Worm (Caenorhabditis elegans): ENCODE results near the gene irg-7.

Gene irg-7

DNA sequence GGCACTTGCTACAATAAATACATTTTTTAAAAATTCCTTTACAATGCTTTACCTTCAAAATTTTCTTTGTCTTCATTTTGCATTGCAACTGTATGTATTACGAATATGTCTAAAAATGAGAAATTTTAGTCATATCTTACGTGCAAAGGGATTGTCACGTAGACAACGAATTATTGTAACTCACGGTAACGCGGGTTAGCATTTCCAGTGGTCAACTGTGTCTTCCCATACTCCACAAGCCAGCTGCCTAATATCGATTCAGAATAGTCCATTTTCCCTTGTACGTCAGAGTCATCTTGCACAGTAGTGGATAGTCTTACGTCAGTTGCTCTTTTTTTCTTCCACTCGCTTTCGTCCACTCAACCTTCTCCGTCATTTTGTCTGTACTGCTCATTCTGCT lies 19.2 kb upstream of the irg-7 start, which contains the start of gene fbxb-71:
Gene fbxb-71, plus strand, starts transcription at position 301 of the 400 bp plus-strand sequence.
- no peak for TF ChIP-seq mab-5 (tag; optimal IDR thresholded peaks at IDR 0.05)
- TF ChIP-seq ztf-11 (tag; optimal IDR thresholded peaks at IDR 0.05): no peak
- no peak for TF ChIP-seq nhr-12 (tag; optimal IDR thresholded peaks at IDR 0.05)
- no peak for TF ChIP-seq snpc-4 (tag; optimal IDR thresholded peaks at IDR 0.05)
- TF ChIP-seq drap-1 (GFP tag; optimal IDR thresholded peaks at IDR 0.05): no peak
- TF ChIP-seq flh-1 (GFP tag; optimal IDR thresholded peaks at IDR 0.05): no peak
- TF ChIP-seq sptf-1 (tag; optimal IDR thresholded peaks at IDR 0.05): no peak
- TF ChIP-seq nhr-76 (tag; optimal IDR thresholded peaks at IDR 0.05): no peak
- no peak for TF ChIP-seq M03D4.4 (tag; optimal IDR thresholded peaks at IDR 0.05)
- TF ChIP-seq lsy-2 (tag; optimal IDR thresholded peaks at IDR 0.05): no peak
- no peak for TF ChIP-seq hlh-1 (tag; optimal IDR thresholded peaks at IDR 0.05)

DNA sequence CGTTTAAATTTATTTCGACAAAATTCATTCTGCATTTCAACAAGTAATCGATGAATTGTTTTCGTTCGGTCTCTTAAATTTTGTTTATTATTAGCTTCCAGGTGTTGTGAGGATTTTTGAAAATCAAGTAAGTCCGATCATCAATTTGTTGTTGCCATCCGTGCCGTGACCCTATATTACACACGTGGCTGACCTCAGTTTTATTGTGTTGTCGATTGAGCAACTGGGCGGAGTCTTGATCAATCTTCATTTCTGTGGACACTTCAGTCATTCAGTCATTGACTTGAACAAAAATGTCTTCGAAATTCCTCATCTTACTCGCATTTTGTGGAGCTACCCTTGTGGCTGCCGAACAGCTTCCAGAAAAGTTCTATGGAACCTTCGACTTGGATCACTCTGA lies 17.1 kb upstream of the irg-7 start, which contains the start of gene lbp-2:
Gene lbp-2, plus strand, starts transcription at position 102 of the 400 bp plus-strand sequence.
- TF ChIP-seq blmp-1 (tag; optimal IDR thresholded peaks at IDR 0.05) (no peak), nhr-12 (tag; optimal IDR thresholded peaks at IDR 0.05) (no peak), lsy-2 (tag; optimal IDR thresholded peaks at IDR 0.05) (no peak), pha-4 (tag; optimal IDR thresholded peaks at IDR 0.05) (no peak), sem-2 (GFP tag; optimal IDR thresholded peaks at IDR 0.05) (no peak), lin-32 (GFP tag; optimal IDR thresholded peaks at IDR 0.05) (no peak), nhr-28 (tag; optimal IDR thresholded peaks at IDR 0.05) (no peak), unc-62 (GFP tag; optimal IDR thresholded peaks at IDR 0.05) (no peak), ceh-39 (tag; optimal IDR thresholded peaks at IDR 0.05) (no peak), mab-5 (tag; optimal IDR thresholded peaks at IDR 0.05) (no peak), M03D4.4 (tag; optimal IDR thresholded peaks at IDR 0.05) (no peak), cnd-1 (tag; optimal IDR thresholded peaks at IDR 0.05) (no peak), unc-39 (tag; optimal IDR thresholded peaks at IDR 0.05) (no peak), drap-1 (GFP tag; optimal IDR thresholded peaks at IDR 0.05) (no peak), ztf-11 (tag; optimal IDR thresholded peaks at IDR 0.05) (no peak), elt-1 (tag; optimal IDR thresholded peaks at IDR 0.05; ENCODE audit: borderline replicate concordance, insufficient read depth) (no peak)

DNA sequence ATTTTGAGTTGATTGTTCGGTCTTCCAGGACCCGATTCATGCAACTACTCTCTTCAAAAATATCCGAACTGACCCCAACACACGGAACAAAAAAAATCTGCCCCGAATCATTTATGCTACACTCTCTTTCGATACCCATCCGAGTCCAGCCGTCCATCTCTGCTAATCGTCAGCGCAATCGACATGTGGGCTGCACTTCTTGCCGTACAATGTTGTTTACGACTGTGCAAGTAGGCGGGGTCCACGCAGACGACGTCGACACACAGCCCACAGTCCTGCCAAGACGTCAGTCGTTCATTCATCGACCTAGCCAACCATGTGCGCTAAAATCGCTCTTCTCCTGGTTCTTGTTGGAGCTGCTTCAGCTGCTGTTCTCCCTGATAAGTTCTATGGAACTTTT lies 15.4 kb upstream of the irg-7 start, which contains the start of gene lbp-1:
Gene lbp-1, plus strand, starts transcription at position 301 of the 400 bp plus-strand sequence.
- TF ChIP-seq pha-4 (tag; optimal IDR thresholded peaks at IDR 0.05): no peak
- TF ChIP-seq hlh-1 (tag; optimal IDR thresholded peaks at IDR 0.05): peak; percentile 13
- no peak for TF ChIP-seq flh-1 (GFP tag; optimal IDR thresholded peaks at IDR 0.05)
- TF ChIP-seq ham-2 (GFP tag; optimal IDR thresholded peaks at IDR 0.05): peak; percentile 6
- TF ChIP-seq nhr-12 (tag; optimal IDR thresholded peaks at IDR 0.05): peak; percentile 47

DNA sequence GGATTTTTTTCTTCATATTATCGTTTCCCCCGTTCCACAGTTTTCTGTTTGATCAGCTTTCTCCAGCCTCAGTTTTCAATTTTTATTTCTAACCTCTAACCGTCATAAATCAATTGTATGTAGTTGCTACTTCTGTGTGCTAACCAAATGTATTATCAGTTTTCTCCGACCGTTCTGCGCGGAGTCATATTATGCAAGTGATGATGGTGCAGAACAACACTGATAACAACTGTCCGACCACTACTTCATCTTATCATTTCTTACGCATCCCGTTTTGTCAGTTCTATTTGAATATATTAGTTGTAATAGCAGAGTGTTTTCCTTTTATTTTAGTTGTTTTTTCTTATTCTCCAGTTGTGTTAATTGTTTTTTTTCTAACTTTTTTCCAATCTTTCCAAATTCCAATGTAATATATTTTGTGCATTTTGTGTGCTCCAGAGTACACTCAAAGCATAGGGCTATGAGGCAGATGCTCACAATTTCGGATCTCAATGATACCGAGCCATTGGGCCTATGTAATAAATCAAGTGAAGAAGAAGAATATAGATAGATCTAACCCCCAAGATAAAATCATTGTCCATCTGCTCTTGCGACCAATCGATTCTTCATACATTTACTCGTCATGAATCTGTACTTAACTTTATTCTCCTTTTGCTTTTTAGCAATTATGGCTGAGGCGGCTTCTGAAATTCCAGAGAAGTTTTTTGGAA lies 13.5 kb upstream of the irg-7 start, which contains the start of gene lbp-3:
Gene lbp-3, plus strand, starts transcription at position 589 of the 710 bp plus-strand sequence.
- no peak for TF ChIP-seq flh-1 (GFP tag; optimal IDR thresholded peaks at IDR 0.05)
- TF ChIP-seq ces-1 (GFP tag; optimal IDR thresholded peaks at IDR 0.05): no peak
- no peak for TF ChIP-seq sem-2 (GFP tag; optimal IDR thresholded peaks at IDR 0.05)
- TF ChIP-seq nhr-2 (tag; optimal IDR thresholded peaks at IDR 0.05): no peak
- TF ChIP-seq zip-8 (tag; optimal IDR thresholded peaks at IDR 0.05): no peak
- no peak for TF ChIP-seq lin-13 (tag; optimal IDR thresholded peaks at IDR 0.05)
- no peak for TF ChIP-seq M03D4.4 (tag; optimal IDR thresholded peaks at IDR 0.05)
- no peak for TF ChIP-seq hlh-1 (tag; optimal IDR thresholded peaks at IDR 0.05)

DNA sequence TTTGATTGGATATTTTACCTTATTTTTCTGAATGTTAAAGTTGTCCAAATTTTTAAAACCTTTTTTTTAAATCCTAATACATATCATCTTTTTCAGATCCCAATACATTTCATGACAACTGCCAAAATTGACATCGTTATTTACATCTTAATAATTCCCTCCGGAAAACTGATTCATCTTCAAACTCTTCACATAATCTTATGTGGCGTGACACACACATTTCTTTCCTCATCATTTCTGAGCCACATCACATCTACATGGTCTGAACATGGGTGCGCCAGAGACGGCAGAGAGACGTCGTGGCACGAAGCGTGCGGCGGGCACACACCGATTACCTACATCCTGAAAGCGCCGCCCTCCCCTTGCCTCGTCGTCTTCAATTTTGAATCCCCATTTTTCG lies 9.1 kb upstream of the irg-7 start, which contains the start of gene tba-9:
Gene tba-9, plus strand, starts transcription at position 301 of the 400 bp plus-strand sequence.
- TF ChIP-seq zip-8 (tag; optimal IDR thresholded peaks at IDR 0.05): no peak
- no peak for TF ChIP-seq ham-2 (GFP tag; optimal IDR thresholded peaks at IDR 0.05)
- TF ChIP-seq nhr-76 (tag; optimal IDR thresholded peaks at IDR 0.05): no peak
- no peak for TF ChIP-seq blmp-1 (tag; optimal IDR thresholded peaks at IDR 0.05)
- TF ChIP-seq sptf-1 (tag; optimal IDR thresholded peaks at IDR 0.05): no peak
- no peak for TF ChIP-seq M03D4.4 (tag; optimal IDR thresholded peaks at IDR 0.05)
- TF ChIP-seq ceh-43 (GFP tag; optimal IDR thresholded peaks at IDR 0.05): no peak

DNA sequence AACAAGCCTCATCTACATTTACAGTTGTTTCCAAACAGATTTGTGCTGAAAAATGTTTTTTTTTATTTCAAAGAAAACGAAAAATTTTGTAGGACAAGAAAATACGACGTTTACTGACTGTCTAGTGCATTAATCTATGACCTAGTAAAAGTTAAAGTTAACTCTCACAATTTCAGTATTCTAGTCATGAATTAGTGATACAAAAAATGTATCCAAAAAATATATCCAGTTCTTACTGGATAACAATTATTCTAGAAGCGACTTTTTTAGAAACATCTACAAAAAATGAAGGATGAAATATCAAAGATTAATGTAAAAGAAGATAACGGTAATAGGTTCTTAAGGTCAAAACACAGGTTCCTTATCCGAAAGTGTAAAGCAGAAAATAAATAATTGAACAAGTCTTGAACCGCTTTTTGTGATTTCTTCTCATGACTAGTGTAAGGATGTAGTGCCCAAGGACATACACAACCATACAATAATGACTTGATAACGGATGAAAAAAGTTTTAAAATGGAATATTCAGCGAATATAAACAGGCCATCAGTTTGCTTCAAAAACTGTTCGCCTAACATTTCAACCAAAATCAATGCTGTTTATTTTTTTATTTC lies 7.2 kb upstream of the irg-7 start, which contains the start of gene pqn-37:
Gene pqn-37, minus strand, starts transcription at position 51 of the 611 bp plus-strand sequence.
- no peak for TF ChIP-seq flh-1 (GFP tag; optimal IDR thresholded peaks at IDR 0.05)
- TF ChIP-seq sem-2 (GFP tag; optimal IDR thresholded peaks at IDR 0.05): no peak

Data from whole organism, mixed stage, embryonic.